Worm (Caenorhabditis elegans) whole organism, L4 larva: ENCODE measurements around the gene gcy-34.

Experiments used
- T20F7.1 ChIP-seq: fragments of 200-800 bp; sonication (Bioruptor generic); optimal IDR thresholded peaks from 2 replicates; lab custom pipeline; 2018; ENCODE audit warnings: mild to moderate bottlenecking, missing genetic modification characterization, missing compliant biosample characterization
- ama-1 ChIP-seq: fragments of 150-350 bp; optimal IDR thresholded peaks from 2 replicates; lab custom pipeline; 2014; ENCODE audit warnings: inconsistent platforms, mixed read lengths
- hif-1 ChIP-seq, 2 experiments: sonication (generic microtip); optimal IDR thresholded peaks; 2 replicates each; lab custom pipeline; 2016 to 2017; ENCODE audit warnings: missing compliant biosample characterization in 2 of 2, missing genetic modification characterization in 2 of 2, missing genetic modification reagents in 2 of 2, missing genotype in 2 of 2, mild to moderate bottlenecking in 1 of 2
- lin-13 ChIP-seq: fragments of 150-350 bp; optimal IDR thresholded peaks from 2 replicates; lab custom pipeline; 2014; ENCODE audit warnings: missing biosample characterization, missing genetic modification reagents, missing genetic modification characterization
- nhr-11 ChIP-seq: fragments of 150-350 bp; optimal IDR thresholded peaks from 2 replicates; lab custom pipeline; 2014; ENCODE audit warnings: missing biosample characterization, missing genetic modification characterization
- nhr-28 ChIP-seq: fragments of 150-350 bp; optimal IDR thresholded peaks from 2 replicates; lab custom pipeline; 2014; ENCODE audit warnings: missing biosample characterization, missing genetic modification characterization
- pha-4 ChIP-seq, 2 experiments: fragments of 150-350 bp in 1 of 2; fragments of 200-800 bp in 1 of 2; sonication (Bioruptor generic) in 1 of 2; IDR thresholded peaks in 1 of 2; optimal IDR thresholded peaks in 1 of 2; 2 replicates each; pipeline versions ENCODE4 v1.3.6 to Lab custom; 2014 to 2022; ENCODE audit warnings: missing genetic modification characterization in 2 of 2, missing genetic modification reagents in 2 of 2, missing biosample characterization in 1 of 2, missing compliant biosample characterization in 1 of 2
- skn-1 ChIP-seq: fragments of 150-350 bp; optimal IDR thresholded peaks from 2 replicates; lab custom pipeline; 2014; ENCODE audit warnings: missing biosample characterization, missing genetic modification characterization
- snpc-4 ChIP-seq: fragments of 150-350 bp; optimal IDR thresholded peaks from 2 replicates; lab custom pipeline; 2014; ENCODE audit warnings: missing biosample characterization, missing genetic modification characterization
- unc-130 ChIP-seq: sonication (generic microtip); optimal IDR thresholded peaks from 2 replicates; lab custom pipeline; 2016; ENCODE audit warnings: missing genetic modification reagents, missing genetic modification characterization, missing compliant biosample characterization
- unc-62 ChIP-seq, 3 experiments: fragments of 150-350 bp in 1 of 3; sonication (generic microtip); optimal IDR thresholded peaks in 2 of 3; peaks in 1 of 3; 1 replicate in 1 of 3; 2 replicates in 2 of 3; lab custom pipeline; 2014 to 2017; ENCODE audit warnings: missing biosample characterization in 3 of 3, missing genetic modification characterization in 3 of 3, missing genetic modification reagents in 3 of 3, missing genotype in 1 of 3

DNA sequence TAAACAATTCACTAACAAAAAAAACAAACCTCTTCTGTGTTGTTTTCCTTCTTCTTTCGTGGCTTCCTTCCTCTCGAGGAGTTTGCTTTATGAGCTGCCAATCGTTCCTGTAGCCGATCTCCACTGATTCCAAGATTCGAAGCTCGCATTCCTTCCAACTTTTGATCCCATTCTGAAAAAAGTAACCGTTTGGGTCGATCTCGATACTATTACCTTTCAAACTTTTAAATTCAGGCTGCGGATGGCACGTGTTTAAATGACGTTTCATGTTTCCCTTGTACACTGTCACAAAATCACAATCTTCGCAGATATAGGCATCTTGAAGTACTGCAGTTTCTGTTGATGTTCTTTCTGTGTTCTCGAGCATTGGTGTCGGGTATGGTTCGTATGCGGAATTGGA, 1.8 kb upstream of the gcy-34 start:
- TF ChIP-seq ama-1 (lab: Kevin White, UChicago) (no peak), unc-62 (GFP tag; optimal IDR thresholded peaks at IDR 0.05 in 1 of 2; lab: Kevin White, UChicago) (no peak), unc-62 (tag; optimal IDR thresholded peaks at IDR 0.05; lab: Kevin White, UChicago) (no peak), hif-1 (tag; optimal IDR thresholded peaks at IDR 0.05; lab: Kevin White, UChicago) (no peak), lin-13 (GFP tag; lab: Kevin White, UChicago) (no peak), snpc-4 (tag; lab: Kevin White, UChicago) (no peak), pha-4 (GFP tag; IDR thresholded peaks at IDR 0.05; lab: Robert Waterston, UW) (no peak), pha-4 (tag; optimal IDR thresholded peaks at IDR 0.05; lab: Kevin White, UChicago) (no peak), T20F7.1 (GFP tag; lab: Kevin White, UChicago) (no peak), unc-130 (GFP tag; lab: Kevin White, UChicago) (no peak), skn-1 (tag; lab: Kevin White, UChicago) (no peak), nhr-28 (no peak), nhr-11 (tag; lab: Kevin White, UChicago) (no peak)
